Worm (Caenorhabditis elegans) whole organism, L4 larva: Measurements from ENCODE around the gene ephx-1.

Experiments used
- F37D6.2 ChIP-seq: sonication (generic microtip); optimal IDR thresholded peaks from 2 replicates; lab custom pipeline; 2016; ENCODE audit warnings: mild to moderate bottlenecking, missing genetic modification characterization, missing compliant biosample characterization
- R02D3.7 ChIP-seq: fragments of 150-350 bp; sonication (generic microtip); optimal IDR thresholded peaks from 3 replicates; lab custom pipeline; 2014; ENCODE audit warnings: missing biosample characterization, missing genetic modification characterization
- T20F7.1 ChIP-seq: fragments of 200-800 bp; sonication (Bioruptor generic); optimal IDR thresholded peaks from 2 replicates; lab custom pipeline; 2018; ENCODE audit warnings: mild to moderate bottlenecking, missing genetic modification characterization, missing compliant biosample characterization
- aha-1 ChIP-seq: fragments of 150-350 bp; peaks from one replicate; lab custom pipeline; 2014; ENCODE audit warnings: missing biosample characterization, missing genetic modification characterization
- ama-1 ChIP-seq: fragments of 150-350 bp; optimal IDR thresholded peaks from 2 replicates; lab custom pipeline; 2014; ENCODE audit warnings: inconsistent platforms, mixed read lengths
- arid-1 ChIP-seq: fragments of 200-800 bp; sonication (Bioruptor generic); conservative IDR thresholded peaks from 2 replicates; pipeline ENCODE4 v1.3.6; 2022; ENCODE audit warnings: missing genetic modification reagents, missing genetic modification characterization, missing compliant biosample characterization
- attf-4 ChIP-seq: sonication (generic microtip); optimal IDR thresholded peaks from 3 replicates; lab custom pipeline; 2017; ENCODE audit warnings: missing biosample characterization, missing genetic modification characterization
- ceh-62 ChIP-seq: sonication (generic microtip); optimal IDR thresholded peaks from 2 replicates; lab custom pipeline; 2017; ENCODE audit warnings: missing biosample characterization, missing genetic modification characterization
- cey-2 ChIP-seq: sonication (generic microtip); optimal IDR thresholded peaks from 3 replicates; lab custom pipeline; 2017; ENCODE audit warnings: missing genetic modification characterization, mild to moderate bottlenecking, missing compliant biosample characterization, antibody characterized with exemption, borderline replicate concordance; ENCODE audit not compliant: insufficient read depth
- daf-16 ChIP-seq, 3 experiments: sonication (generic microtip); optimal IDR thresholded peaks; 2 replicates each; lab custom pipeline; 2016 to 2017; ENCODE audit warnings: missing genetic modification characterization in 3 of 3, missing genetic modification reagents in 3 of 3, mild to moderate bottlenecking in 2 of 3, missing compliant biosample characterization in 2 of 3, missing biosample characterization in 1 of 3, moderate library complexity in 1 of 3
- dmd-6 ChIP-seq: fragments of 200-800 bp; sonication (Bioruptor generic); IDR thresholded peaks from 2 replicates; pipeline ENCODE4 v1.3.6; 2022; ENCODE audit warnings: missing genetic modification reagents, missing genetic modification characterization, missing compliant biosample characterization
- dve-1 ChIP-seq: sonication (generic microtip); optimal IDR thresholded peaks from 2 replicates; lab custom pipeline; 2017; ENCODE audit warnings: antibody characterized with exemption, mild to moderate bottlenecking, missing genetic modification characterization, missing compliant biosample characterization; ENCODE audit not compliant: insufficient read depth
- egl-43 ChIP-seq: fragments of 200-800 bp; sonication (Bioruptor generic); IDR thresholded peaks from 2 replicates; pipeline ENCODE4 v1.3.6; 2022; ENCODE audit warnings: missing genetic modification reagents, missing genetic modification characterization, missing compliant biosample characterization
- hlh-11 ChIP-seq: fragments of 200-800 bp; sonication (Bioruptor generic); optimal IDR thresholded peaks from 2 replicates; lab custom pipeline; 2018; ENCODE audit warnings: mild to moderate bottlenecking, missing genetic modification characterization, missing compliant biosample characterization
- hmg-1.1 ChIP-seq: fragments of 200-800 bp; sonication (Bioruptor generic); IDR thresholded peaks from 2 replicates; pipeline ENCODE4 v1.3.6; 2022; ENCODE audit warnings: missing genetic modification reagents, missing genetic modification characterization, missing compliant biosample characterization
- lin-1 ChIP-seq: fragments of 200-800 bp; sonication (Bioruptor generic); IDR thresholded peaks from 2 replicates; pipeline ENCODE4 v1.3.6; 2022; ENCODE audit warnings: missing genetic modification reagents, missing genetic modification characterization, missing compliant biosample characterization
- lin-15B ChIP-seq: fragments of 150-350 bp; sonication (generic microtip); optimal IDR thresholded peaks from 3 replicates; lab custom pipeline; 2014; ENCODE audit warnings: missing biosample characterization, missing genetic modification characterization
- lin-39 ChIP-seq: fragments of 150-350 bp; optimal IDR thresholded peaks from 2 replicates; lab custom pipeline; 2014; ENCODE audit warnings: missing biosample characterization, missing genetic modification reagents, missing genetic modification characterization
- mep-1 ChIP-seq: fragments of 150-350 bp; sonication (generic microtip); optimal IDR thresholded peaks from 3 replicates; lab custom pipeline; 2014; ENCODE audit warnings: missing biosample characterization, missing genetic modification characterization
- mxl-3 ChIP-seq: fragments of 200-800 bp; sonication (Bioruptor generic); optimal IDR thresholded peaks from 2 replicates; lab custom pipeline; 2018; ENCODE audit warnings: mild to moderate bottlenecking, missing genetic modification characterization, missing compliant biosample characterization
- nhr-111 ChIP-seq: fragments of 200-800 bp; sonication (Bioruptor generic); optimal IDR thresholded peaks from 2 replicates; lab custom pipeline; 2018; ENCODE audit warnings: mild to moderate bottlenecking, missing genetic modification characterization, missing compliant biosample characterization
- nhr-28 ChIP-seq: fragments of 150-350 bp; optimal IDR thresholded peaks from 2 replicates; lab custom pipeline; 2014; ENCODE audit warnings: missing biosample characterization, missing genetic modification characterization
- nhr-48 ChIP-seq: sonication (generic microtip); optimal IDR thresholded peaks from 2 replicates; lab custom pipeline; 2016; ENCODE audit warnings: mild to moderate bottlenecking, missing genetic modification characterization, missing compliant biosample characterization
- nhr-6 ChIP-seq: fragments of 150-350 bp; optimal IDR thresholded peaks from 2 replicates; lab custom pipeline; 2014; ENCODE audit warnings: missing biosample characterization, missing genetic modification characterization
- nhr-77 ChIP-seq: fragments of 150-350 bp; optimal IDR thresholded peaks from 2 replicates; lab custom pipeline; 2014; ENCODE audit warnings: missing biosample characterization, missing genetic modification characterization
- php-3 ChIP-seq: fragments of 200-800 bp; sonication (Bioruptor generic); IDR thresholded peaks from 2 replicates; pipeline ENCODE4 v1.3.6; 2022; ENCODE audit warnings: missing genetic modification reagents, missing genetic modification characterization, missing compliant biosample characterization
- pqm-1 ChIP-seq: sonication (generic microtip); optimal IDR thresholded peaks from 2 replicates; lab custom pipeline; 2017; ENCODE audit warnings: missing biosample characterization, missing genetic modification characterization
- saeg-2 ChIP-seq: fragments of 200-800 bp; sonication (Bioruptor generic); IDR thresholded peaks from 2 replicates; pipeline ENCODE4 v1.3.6; 2022; ENCODE audit warnings: missing genetic modification reagents, missing genetic modification characterization, missing compliant biosample characterization
- spr-3 ChIP-seq: fragments of 200-800 bp; sonication (Bioruptor generic); optimal IDR thresholded peaks from 2 replicates; lab custom pipeline; 2018; ENCODE audit warnings: mild to moderate bottlenecking, missing genetic modification characterization, missing compliant biosample characterization
- zag-1 ChIP-seq: fragments of 150-350 bp; optimal IDR thresholded peaks from 2 replicates; lab custom pipeline; 2014; ENCODE audit warnings: missing biosample characterization, missing genetic modification characterization
- zfp-2 ChIP-seq: sonication (generic microtip); optimal IDR thresholded peaks from 2 replicates; lab custom pipeline; 2016; ENCODE audit warnings: mild to moderate bottlenecking, missing genetic modification characterization, missing compliant biosample characterization
- zfp-3 ChIP-seq: fragments of 200-800 bp; sonication (Bioruptor generic); conservative IDR thresholded peaks from 2 replicates; pipeline ENCODE4 v1.3.6; 2022; ENCODE audit warnings: missing genetic modification reagents, missing genetic modification characterization, missing compliant biosample characterization

ephx-1 gene

ce11 chrII:3986906-3987305, 17.8 kb upstream of the ephx-1 start, which contains the start of gene K10G6.5 (continued):
- no peak for TF ChIP-seq nhr-77 (tag; lab: Kevin White, UChicago)
- TF ChIP-seq zfp-2 (tag; lab: Kevin White, UChicago) = no peak
- no peak for TF ChIP-seq nhr-111 (GFP tag; lab: Kevin White, UChicago)
- no peak for TF ChIP-seq T20F7.1
- TF ChIP-seq saeg-2 (GFP tag; lab: Robert Waterston, UW) = no peak
- TF ChIP-seq lin-39 (tag; lab: Kevin White, UChicago) = no peak
- no peak for TF ChIP-seq spr-3
- TF ChIP-seq lin-15B (tag; lab: Kevin White, UChicago) = no peak
- no peak for TF ChIP-seq egl-43 (GFP tag; lab: Robert Waterston, UW)
- TF ChIP-seq, all 104 proteins: peak for 4

- TF ChIP-seq hlh-11 (tag; lab: Kevin White, UChicago) = peak; percentile 42
- TF ChIP-seq mxl-3 (GFP tag; lab: Kevin White, UChicago) = peak; percentile 31
- peak; percentile 49 for TF ChIP-seq nhr-28 (tag; lab: Kevin White, UChicago)
- TF ChIP-seq dmd-6 = peak; percentile 76
- no peak for TF ChIP-seq daf-16 (GFP tag; optimal IDR thresholded peaks at IDR 0.05; lab: Kevin White, UChicago)
- peak; percentile 37 for TF ChIP-seq daf-16 (tag; optimal IDR thresholded peaks at IDR 0.05; lab: Kevin White, UChicago)
- TF ChIP-seq dve-1 = peak; percentile 55
- no peak for TF ChIP-seq nhr-48
- TF ChIP-seq cey-2 (tag; lab: Kevin White, UChicago) = no peak
- TF ChIP-seq F37D6.2 (tag; lab: Kevin White, UChicago) = no peak
- TF ChIP-seq aha-1 = peak; percentile 36
- TF ChIP-seq pqm-1 (tag; lab: Kevin White, UChicago) = peak; percentile 85
Measured at ce11 chrII:3989627-3990367, 14.9 kb upstream of the ephx-1 start, which contains the start of gene Y14H12A.2. Gene Y14H12A.2 (minus strand): TSS chrII:3989677.

- TF ChIP-seq pqm-1 (tag; lab: Kevin White, UChicago) = peak; percentile 42
- peak; percentile 29 for TF ChIP-seq dve-1
- TF ChIP-seq daf-16 (GFP tag; optimal IDR thresholded peaks at IDR 0.05; lab: Kevin White, UChicago) = no peak
- TF ChIP-seq daf-16 (tag; optimal IDR thresholded peaks at IDR 0.05; lab: Kevin White, UChicago) = peak; percentile 92
- peak; percentile 8; the same call in 1 of the 2 replicates for TF ChIP-seq dmd-6
- no peak for TF ChIP-seq zag-1
- TF ChIP-seq R02D3.7 (tag; lab: Kevin White, UChicago) = no peak
Measured at ce11 chrII:3990706-3991105, 14.0 kb upstream of the ephx-1 start.

- TF ChIP-seq nhr-28 (tag; lab: Kevin White, UChicago) = peak; percentile 2
- TF ChIP-seq lin-1 = no peak
- peak; percentile 58 for TF ChIP-seq pqm-1 (tag; lab: Kevin White, UChicago)
- no peak for TF ChIP-seq daf-16 (GFP tag; optimal IDR thresholded peaks at IDR 0.05; lab: Kevin White, UChicago)
- TF ChIP-seq daf-16 (tag; optimal IDR thresholded peaks at IDR 0.05; lab: Kevin White, UChicago) = peak; percentile 76
- TF ChIP-seq dve-1 = peak; percentile 20
- TF ChIP-seq dmd-6 = peak; percentile 44; the same call in 1 of the 2 replicates
- TF ChIP-seq egl-43 (GFP tag; lab: Robert Waterston, UW) = no peak
- TF ChIP-seq, all 104 proteins: peak for 5
Measured at ce11 chrII:3992029-3992428, 12.7 kb upstream of the ephx-1 start.

- no peak for TF ChIP-seq zfp-2 (tag; lab: Kevin White, UChicago)
- peak; percentile 75; the same call in 1 of the 2 replicates for TF ChIP-seq php-3 (GFP tag; lab: Robert Waterston, UW)
- TF ChIP-seq daf-16 (GFP tag; optimal IDR thresholded peaks at IDR 0.05; lab: Kevin White, UChicago) = no peak
- TF ChIP-seq daf-16 (tag; optimal IDR thresholded peaks at IDR 0.05; lab: Kevin White, UChicago) = peak; percentile 72
Measured at ce11 chrII:3992660-3993245, 12.0 kb upstream of the ephx-1 start, which contains the start of gene Y14H12A.1. Gene Y14H12A.1 (plus strand): TSS chrII:3993195.

- TF ChIP-seq hmg-1.1 (GFP tag; lab: Robert Waterston, UW) (no peak), attf-4 (tag; lab: Kevin White, UChicago) (no peak), arid-1 (GFP tag; lab: Robert Waterston, UW) (no peak), ceh-62 (no peak), nhr-6 (tag; lab: Kevin White, UChicago) (no peak), saeg-2 (GFP tag; lab: Robert Waterston, UW) (no peak), mep-1 (no peak), ama-1 (lab: Kevin White, UChicago) (no peak), zfp-3 (GFP tag; lab: Robert Waterston, UW) (no peak)
Measured at ce11 chrII:3996005-3996404, 8.7 kb upstream of the ephx-1 start, which contains the start of gene clc-22. Gene clc-22 (minus strand): TSS chrII:3996075.
